Worm (Caenorhabditis elegans): ENCODE data around the gene T02H6.9.

DNA sequence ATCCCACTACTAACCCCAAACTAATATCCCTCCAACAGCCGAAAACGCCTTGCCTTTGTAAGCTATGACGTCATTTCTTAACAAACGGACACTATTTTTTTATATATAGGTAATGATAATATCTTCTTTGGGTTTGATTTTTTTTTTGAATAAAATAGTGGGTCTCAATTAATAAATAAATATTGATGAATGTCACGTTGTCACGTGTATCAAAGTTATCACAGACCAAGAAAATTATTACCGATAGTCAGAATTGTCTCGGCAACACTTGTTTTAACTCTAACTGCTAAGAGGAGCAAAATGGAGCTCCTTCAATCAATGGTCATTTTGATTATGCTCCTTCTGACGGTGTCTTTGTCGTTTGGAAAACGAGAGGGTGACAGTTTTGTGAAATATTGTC is 44.7 kb upstream of the T02H6.9 start, which contains the start of gene T04B8.1:
- TF ChIP-seq ama-1 (optimal IDR thresholded peaks at IDR 0.05) (no peak), ceh-36 (tag; optimal IDR thresholded peaks at IDR 0.05) (no peak), aly-1 (tag; optimal IDR thresholded peaks at IDR 0.05) (no peak), flt-1 (GFP tag; IDR thresholded peaks at IDR 0.05) (no peak), hmbx-1 (tag; optimal IDR thresholded peaks at IDR 0.05) (no peak), ets-7 (tag; optimal IDR thresholded peaks at IDR 0.05) (no peak), B0310.2 (tag; optimal IDR thresholded peaks at IDR 0.05) (no peak), ceh-13 (GFP tag; optimal IDR thresholded peaks at IDR 0.05) (no peak), pes-1 (GFP tag; IDR thresholded peaks at IDR 0.05) (no peak), tbx-37 (GFP tag; conservative IDR thresholded peaks at IDR 0.05) (no peak)

All from whole organism, early embryonic.